Worm (Caenorhabditis elegans) whole organism, L4/young adult: ENCODE measurements around the gene spp-5.

Experiments used
- W03F9.2 ChIP-seq: fragments of 150-350 bp; optimal IDR thresholded peaks from 2 replicates; lab custom pipeline; 2014; ENCODE audit warnings: missing biosample characterization, missing genetic modification characterization
- dao-5 ChIP-seq: sonication (generic microtip); optimal IDR thresholded peaks from 2 replicates; lab custom pipeline; 2016; ENCODE audit warnings: missing genotype, missing genetic modification characterization, moderate library complexity, missing compliant biosample characterization
- him-1 ChIP-seq: sonication (generic microtip); optimal IDR thresholded peaks from 2 replicates; lab custom pipeline; 2016; ENCODE audit warnings: missing genotype, missing genetic modification reagents, missing genetic modification characterization, missing compliant biosample characterization

Gene spp-5

DNA sequence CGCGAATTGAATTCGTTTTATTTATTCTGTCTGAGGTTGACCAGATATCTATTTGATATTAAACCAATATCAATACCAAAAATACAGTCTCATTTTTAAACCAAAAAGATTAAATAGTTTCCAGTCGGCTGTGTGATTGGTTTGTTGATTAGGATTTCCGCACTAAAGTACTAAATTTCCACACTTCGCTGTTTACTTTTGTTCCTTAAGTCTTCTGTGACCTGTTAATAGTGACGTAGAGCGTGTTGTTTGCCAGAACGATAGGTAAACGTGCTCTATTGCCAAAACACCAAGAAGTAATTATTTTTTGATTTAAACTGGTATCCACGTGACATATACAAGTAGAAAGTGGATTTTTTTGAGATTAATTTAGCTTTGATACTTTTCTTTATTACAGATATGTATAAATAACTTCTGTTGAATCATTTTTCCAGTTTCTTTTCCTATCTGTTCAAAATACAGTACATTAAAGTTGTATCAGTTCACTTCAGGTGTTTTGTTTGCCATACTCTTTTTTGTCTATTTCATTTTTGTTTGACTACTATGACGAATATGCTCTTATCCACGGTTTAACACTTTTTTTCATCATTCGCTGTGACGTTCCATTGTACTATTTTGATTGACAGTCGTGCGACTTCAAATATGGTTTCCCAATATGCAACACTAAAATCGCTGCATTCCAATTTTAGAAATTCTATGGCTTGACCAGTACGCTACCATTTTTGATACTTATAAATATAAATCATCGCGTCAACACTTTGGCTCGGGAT is 29.1 kb downstream of the spp-5 start:
- TF ChIP-seq him-1 (tag; lab: Kevin White, UChicago) (no peak), dao-5 (no peak), W03F9.2 (tag; lab: Kevin White, UChicago) (no peak)

- no peak for TF ChIP-seq dao-5
- no peak for TF ChIP-seq him-1 (tag; lab: Kevin White, UChicago)
- TF ChIP-seq W03F9.2 (tag; lab: Kevin White, UChicago): no peak
These were observed 30.6 kb downstream of the spp-5 start for ce11 chrX:7289565-7289964.

DNA sequence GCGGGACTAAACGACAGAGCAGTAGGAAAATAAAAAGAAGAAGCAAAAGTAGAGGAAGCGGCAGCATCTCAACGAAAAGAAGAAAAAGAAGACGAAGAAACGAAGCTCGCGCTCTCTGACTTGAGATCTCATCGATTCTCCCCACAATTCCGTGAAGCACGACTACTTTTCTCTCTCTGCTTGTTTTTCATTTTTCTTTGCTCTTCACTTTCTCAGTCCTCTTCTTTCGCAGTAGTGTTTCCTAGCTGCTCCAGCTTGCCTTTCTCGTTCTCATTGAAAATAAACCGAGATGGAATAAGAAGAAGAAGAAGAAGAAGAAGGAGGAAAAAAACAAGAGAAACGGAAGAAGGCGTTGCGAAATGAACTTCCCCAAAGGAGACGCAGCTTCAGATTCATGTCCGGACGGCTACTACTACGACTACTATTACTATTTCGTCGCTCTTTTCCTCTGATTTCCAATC is 35.4 kb downstream of the spp-5 start:
- TF ChIP-seq W03F9.2 (tag; lab: Kevin White, UChicago) (no peak), dao-5 (no peak), him-1 (tag; lab: Kevin White, UChicago) (peak; percentile 86)

DNA sequence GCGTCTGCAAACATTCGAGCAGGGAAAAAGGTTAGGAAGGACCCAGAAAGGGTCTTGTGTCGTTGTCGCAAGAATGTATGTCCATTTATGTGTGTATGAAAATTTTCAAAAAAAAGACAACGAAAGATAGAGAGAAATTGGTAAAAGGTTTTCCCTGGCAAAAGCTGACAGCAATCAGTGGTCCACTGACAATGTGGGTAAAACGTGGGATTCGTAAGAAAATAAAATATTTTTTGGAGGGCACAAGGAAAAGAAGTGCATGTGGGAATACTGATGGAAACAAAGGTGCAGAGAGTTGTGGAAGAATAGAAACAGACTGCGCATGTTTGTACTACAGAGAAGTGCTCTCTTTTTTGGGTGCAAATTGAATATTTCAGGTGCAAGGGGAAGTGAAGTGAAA is 37.0 kb downstream of the spp-5 start:
- TF ChIP-seq dao-5 (no peak), W03F9.2 (tag; lab: Kevin White, UChicago) (no peak), him-1 (tag; lab: Kevin White, UChicago) (no peak)

DNA sequence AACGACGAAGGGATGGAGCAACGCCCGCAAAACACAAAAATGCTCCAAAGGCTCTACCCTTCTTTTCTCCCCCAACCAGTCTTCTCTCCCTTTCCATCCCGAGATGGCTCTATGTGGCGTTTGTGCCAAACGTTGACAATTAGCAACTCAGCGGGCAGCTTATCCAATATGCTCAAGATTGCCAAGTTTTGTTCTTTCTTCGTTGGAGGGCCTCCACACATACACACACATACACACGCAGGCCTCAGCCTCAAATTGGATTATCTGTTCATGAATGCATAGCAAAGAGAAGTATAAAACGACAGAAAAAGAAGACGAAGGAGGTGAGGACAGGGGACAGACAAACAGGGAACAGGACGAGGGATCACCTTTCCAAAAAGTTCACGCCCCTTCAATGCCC is 38.8 kb downstream of the spp-5 start:
- TF ChIP-seq W03F9.2 (tag; lab: Kevin White, UChicago): no peak
- no peak for TF ChIP-seq dao-5
- TF ChIP-seq him-1 (tag; lab: Kevin White, UChicago): no peak

- TF ChIP-seq dao-5 (no peak), W03F9.2 (tag; lab: Kevin White, UChicago) (no peak), him-1 (tag; lab: Kevin White, UChicago) (no peak)
These were observed 40.3 kb downstream of the spp-5 start, which contains the start of gene unc-10 for ce11 chrX:7279671-7280389. TSS of gene unc-10 (minus strand) at chrX:7280322.

- TF ChIP-seq dao-5: no peak
- TF ChIP-seq W03F9.2 (tag; lab: Kevin White, UChicago): no peak
- TF ChIP-seq him-1 (tag; lab: Kevin White, UChicago): no peak
These were observed 42.1 kb downstream of the spp-5 start for ce11 chrX:7278095-7278494.

ce11 chrX:7271968-7272367 is 48.2 kb downstream of the spp-5 start, which contains the start of gene F46H5.11:
TSS of gene F46H5.11 (minus strand) at chrX:7272068.
- TF ChIP-seq dao-5: no peak
- TF ChIP-seq him-1 (tag; lab: Kevin White, UChicago): no peak
- TF ChIP-seq W03F9.2 (tag; lab: Kevin White, UChicago): no peak
